ENCODE assay signal across 4 worm cellular contexts in the genomic region with DNA sequence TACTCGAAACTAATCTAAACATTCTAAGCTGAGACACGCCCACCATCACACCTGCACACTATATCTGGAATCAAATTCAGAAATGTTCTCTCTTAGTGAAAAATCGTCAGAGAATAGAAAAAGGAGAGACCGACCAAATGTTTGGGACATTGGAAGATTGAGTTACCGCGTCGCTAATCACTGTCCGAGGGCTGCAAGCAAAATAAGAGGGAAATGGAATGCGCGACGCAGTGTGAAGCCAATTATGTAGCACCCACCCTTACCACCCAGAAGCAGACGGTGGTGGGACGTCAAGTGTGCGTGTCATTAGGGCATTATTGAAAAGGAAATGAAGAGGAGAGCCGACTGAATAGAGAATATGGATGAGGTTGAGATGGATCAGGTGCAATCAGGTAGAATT.
TF ChIP-seq lines count a peak whose summit lies in the region.

No protein-coding gene starts in this region.

TF ChIP-seq in whole organism, L1 larva, 84 proteins besides CTCF, POLR2A, EP300 and RAD21:
- TF ChIP-seq unc-98 (GFP tag; IDR thresholded peaks at IDR 0.05; lab: Robert Waterston, UW) (no peak), skn-1 (tag; optimal IDR thresholded peaks at IDR 0.05; lab: Kevin White, UChicago) (no peak), aly-2 (tag; optimal IDR thresholded peaks at IDR 0.05; lab: Kevin White, UChicago) (no peak), pqm-1 (tag; optimal IDR thresholded peaks at IDR 0.05; lab: Kevin White, UChicago) (no peak), lin-14 (GFP tag; optimal IDR thresholded peaks at IDR 0.05; lab: Kevin White, UChicago) (peak; percentile 40), nhr-12 (tag; optimal IDR thresholded peaks at IDR 0.05; lab: Kevin White, UChicago) (no peak)

TF ChIP-seq in whole organism, L4 larva, 104 proteins besides CTCF, POLR2A, EP300 and RAD21:
- TF ChIP-seq ZK546.5 (tag; optimal IDR thresholded peaks at IDR 0.05; lab: Kevin White, UChicago) (no peak), aha-1 (tag; lab: Kevin White, UChicago) (peak; percentile 26)

TF ChIP-seq in whole organism, late embryonic, 69 proteins besides CTCF, POLR2A, EP300 and RAD21:
- TF ChIP-seq ceh-31 (tag; optimal IDR thresholded peaks at IDR 0.05; lab: Kevin White, UChicago) (peak; percentile 58), sox-4 (tag; optimal IDR thresholded peaks at IDR 0.05; lab: Kevin White, UChicago) (no peak), lin-11 (tag; optimal IDR thresholded peaks at IDR 0.05; lab: Kevin White, UChicago) (no peak), ref-2 (tag; optimal IDR thresholded peaks at IDR 0.05; lab: Kevin White, UChicago) (peak; percentile 15), unc-42 (tag; optimal IDR thresholded peaks at IDR 0.05; lab: Kevin White, UChicago) (peak; percentile 95)

TF ChIP-seq in whole organism, mixed stage, embryonic, 35 proteins besides CTCF, POLR2A, EP300 and RAD21:
- no peak for TF ChIP-seq ceh-83 (GFP tag; optimal IDR thresholded peaks at IDR 0.05; lab: Kevin White, UChicago)
- peak; percentile 97 for TF ChIP-seq ces-1 (GFP tag; optimal IDR thresholded peaks at IDR 0.05; lab: Kevin White, UChicago)
